Fruit fly (Drosophila melanogaster) whole organism, embryonic: Measurements from ENCODE around the gene beat-Vc.
"Not testable (repeated sequence)": the region's sequence is repeated elsewhere in the genome, so short reads cannot be mapped to it uniquely, and the experiment has no call there.

ENCODE experiments used
- Atf-2 ChIP-seq: fragments of 200-800 bp; sonication (Bioruptor generic); optimal IDR thresholded peaks from 2 replicates; lab custom pipeline; 2016; ENCODE audit warnings: missing biosample characterization, missing genetic modification characterization
- BEAF-32 ChIP-seq: fragments of 200-800 bp; sonication (Bioruptor generic); optimal IDR thresholded peaks from 3 replicates; lab custom pipeline; 2017; ENCODE audit warnings: missing biosample characterization, missing genetic modification characterization, mild to moderate bottlenecking, moderate library complexity, missing genetic modification reagents
- CG11093 ChIP-seq: fragments of 200-800 bp; sonication (Bioruptor generic); IDR thresholded peaks from 3 replicates; pipeline ENCODE4 v1.3.6; 2022; ENCODE audit warnings: missing biosample characterization, missing genetic modification characterization
- CG11247 ChIP-seq: fragments of 200-800 bp; sonication (Bioruptor generic); IDR thresholded peaks from 2 replicates; pipeline ENCODE4 v1.3.6; 2022; ENCODE audit warnings: missing biosample characterization, missing genetic modification characterization
- CG14441 ChIP-seq: fragments of 200-800 bp; sonication (Bioruptor generic); IDR thresholded peaks from 2 replicates; pipeline ENCODE4 v1.3.6; 2022; ENCODE audit warnings: missing biosample characterization, missing genetic modification characterization
- CG14710 ChIP-seq: fragments of 200-800 bp; sonication (Bioruptor generic); optimal IDR thresholded peaks from 3 replicates; lab custom pipeline; 2019; ENCODE audit warnings: missing biosample characterization, mild to moderate bottlenecking, missing genetic modification characterization, moderate library complexity
- CG30020 ChIP-seq: fragments of 200-800 bp; optimal IDR thresholded peaks from 2 replicates; lab custom pipeline; 2019; ENCODE audit warnings: missing biosample characterization, mild to moderate bottlenecking, missing genetic modification characterization, moderate library complexity
- CG33213 ChIP-seq: fragments of 200-800 bp; sonication (Bioruptor generic); optimal IDR thresholded peaks from 3 replicates; lab custom pipeline; 2016; ENCODE audit warnings: missing biosample characterization, missing genetic modification characterization
- CG3847 ChIP-seq: fragments of 200-800 bp; sonication (Bioruptor generic); IDR thresholded peaks from 2 replicates; pipeline ENCODE4 v1.3.6; 2022; ENCODE audit warnings: missing biosample characterization, missing genetic modification characterization
- CG3995 ChIP-seq: fragments of 200-800 bp; sonication (Bioruptor generic); optimal IDR thresholded peaks from 3 replicates; lab custom pipeline; 2016; ENCODE audit warnings: missing biosample characterization, missing genetic modification characterization
- CG4730 ChIP-seq: fragments of 200-800 bp; sonication (Bioruptor generic); IDR thresholded peaks from 2 replicates; pipeline ENCODE4 v1.3.6; 2022; ENCODE audit warnings: missing biosample characterization, missing genetic modification characterization
- CG8359 ChIP-seq: fragments of 200-800 bp; sonication (Bioruptor generic); optimal IDR thresholded peaks from 2 replicates; lab custom pipeline; 2017; ENCODE audit warnings: missing biosample characterization, mild to moderate bottlenecking, missing genetic modification characterization, borderline replicate concordance
- CG9817 ChIP-seq: fragments of 200-800 bp; sonication (Bioruptor generic); optimal IDR thresholded peaks from 2 replicates; lab custom pipeline; 2018; ENCODE audit warnings: missing biosample characterization, mild to moderate bottlenecking, missing genetic modification characterization, moderate library complexity
- CG9932 ChIP-seq: fragments of 200-800 bp; sonication (Bioruptor generic); IDR thresholded peaks from 2 replicates; pipeline ENCODE4 v1.3.6; 2022; ENCODE audit warnings: missing biosample characterization, missing genetic modification characterization
- CoRest ChIP-seq: fragments of 200-800 bp; sonication (Bioruptor generic); optimal IDR thresholded peaks from 3 replicates; lab custom pipeline; 2018; ENCODE audit warnings: missing biosample characterization, mild to moderate bottlenecking, missing genetic modification characterization, moderate library complexity
- Dref ChIP-seq: fragments of 200-800 bp; sonication (Bioruptor generic); IDR thresholded peaks from 2 replicates; pipeline ENCODE4 v1.3.6; 2022; ENCODE audit warnings: missing biosample characterization, missing genetic modification characterization
- E2f2 ChIP-seq: fragments of 200-800 bp; sonication (Bioruptor generic); IDR thresholded peaks from 2 replicates; pipeline ENCODE4 v1.3.6; 2022; ENCODE audit warnings: missing biosample characterization, missing genetic modification characterization
- Gug ChIP-seq: fragments of 200-800 bp; sonication (Bioruptor generic); IDR thresholded peaks from 4 replicates; pipeline ENCODE4 v1.3.6; 2022; ENCODE audit warnings: missing biosample characterization, missing genetic modification characterization
- H2.0 ChIP-seq: fragments of 200-800 bp; sonication (Bioruptor generic); IDR thresholded peaks from 2 replicates; pipeline ENCODE4 v1.3.6; 2022; ENCODE audit warnings: missing biosample characterization, missing genetic modification characterization
- Hr3 ChIP-seq: fragments of 200-800 bp; sonication (Bioruptor generic); optimal IDR thresholded peaks from 3 replicates; lab custom pipeline; 2016; ENCODE audit warnings: missing biosample characterization, missing genetic modification characterization
- Hr78 ChIP-seq, 2 experiments: fragments of 200-800 bp in 1 of 2; fragments of >200 bp in 1 of 2; sonication (Bioruptor generic) in 1 of 2; optimal IDR thresholded peaks; 2 replicates each; lab custom pipeline; 2017 to 2019; ENCODE audit warnings: missing biosample characterization in 2 of 2, missing genetic modification characterization in 2 of 2, mild to moderate bottlenecking in 1 of 2, moderate library complexity in 1 of 2
- Pdp1 ChIP-seq, 2 experiments: fragments of 200-800 bp; sonication (Bioruptor generic); optimal IDR thresholded peaks; 3 replicates each; lab custom pipeline; 2016; ENCODE audit warnings: missing biosample characterization in 2 of 2, missing genetic modification characterization in 2 of 2, mild to moderate bottlenecking in 1 of 2, moderate library complexity in 1 of 2
- Rfx ChIP-seq: fragments of 200-800 bp; sonication (Bioruptor generic); IDR thresholded peaks from 2 replicates; pipeline ENCODE4 v1.3.6; 2022; ENCODE audit warnings: missing biosample characterization, missing genetic modification characterization
- Rx ChIP-seq: fragments of 200-800 bp; sonication (Bioruptor generic); IDR thresholded peaks from 2 replicates; pipeline ENCODE4 v1.3.6; 2022; ENCODE audit warnings: missing biosample characterization, missing genetic modification characterization
- Sry-δ ChIP-seq: fragments of 200-800 bp; sonication (Bioruptor generic); optimal IDR thresholded peaks from 2 replicates; lab custom pipeline; 2016; ENCODE audit warnings: missing biosample characterization, missing genetic modification characterization
- dysf ChIP-seq: fragments of 200-800 bp; sonication (Bioruptor generic); IDR thresholded peaks from 3 replicates; pipeline ENCODE4 v1.3.6; 2022; ENCODE audit warnings: missing biosample characterization, missing genetic modification characterization
- jumu ChIP-seq: fragments of 200-800 bp; sonication (Bioruptor generic); optimal IDR thresholded peaks from 3 replicates; lab custom pipeline; 2016; ENCODE audit warnings: missing biosample characterization, missing genetic modification characterization
- ken ChIP-seq: fragments of 200-800 bp; sonication (Bioruptor generic); IDR thresholded peaks from 3 replicates; pipeline ENCODE4 v1.3.6; 2022; ENCODE audit warnings: missing biosample characterization, missing genetic modification characterization
- knrl ChIP-seq: fragments of 200-800 bp; sonication (Bioruptor generic); IDR thresholded peaks from 3 replicates; pipeline ENCODE4 v1.3.6; 2022; ENCODE audit warnings: missing biosample characterization, missing genetic modification characterization; ENCODE audit not compliant: partially characterized antibody
- lola ChIP-seq, 3 experiments: fragments of >200 bp in 2 of 3; fragments of 200-800 bp in 1 of 3; sonication (Bioruptor generic) in 1 of 3; optimal IDR thresholded peaks; 2 replicates each; lab custom pipeline; 2017 to 2019; ENCODE audit warnings: missing biosample characterization in 3 of 3, missing genetic modification characterization in 3 of 3, mild to moderate bottlenecking in 1 of 3, moderate library complexity in 1 of 3
- phol ChIP-seq: fragments of 200-800 bp; sonication (Bioruptor generic); optimal IDR thresholded peaks from 3 replicates; lab custom pipeline; 2018; ENCODE audit warnings: missing biosample characterization, mild to moderate bottlenecking, missing genetic modification characterization, moderate library complexity
- prd ChIP-seq, 3 experiments: fragments of >200 bp in 2 of 3; fragments of 200-800 bp in 1 of 3; sonication (Bioruptor generic) in 1 of 3; optimal IDR thresholded peaks in 2 of 3; IDR thresholded peaks in 1 of 3; 2 replicates in 2 of 3; 3 replicates in 1 of 3; pipeline versions ENCODE4 v1.3.6 to Lab custom; 2017 to 2022; ENCODE audit warnings: missing biosample characterization in 1 of 3, missing genetic modification characterization in 1 of 3
- pum ChIP-seq: fragments of 200-800 bp; sonication (Bioruptor generic); optimal IDR thresholded peaks from 2 replicates; lab custom pipeline; 2016; ENCODE audit warnings: missing biosample characterization, missing genetic modification characterization
- pzg ChIP-seq: fragments of 200-800 bp; sonication (Bioruptor generic); optimal IDR thresholded peaks from 3 replicates; lab custom pipeline; 2018; ENCODE audit warnings: missing biosample characterization, mild to moderate bottlenecking, missing genetic modification characterization, moderate library complexity
- ranshi ChIP-seq: fragments of 200-800 bp; sonication (Bioruptor generic); IDR thresholded peaks from 2 replicates; pipeline ENCODE4 v1.3.6; 2022; ENCODE audit warnings: missing biosample characterization, missing genetic modification characterization
- row ChIP-seq: fragments of 200-800 bp; sonication (Bioruptor generic); IDR thresholded peaks from 3 replicates; pipeline ENCODE4 v1.3.6; 2022; ENCODE audit warnings: missing biosample characterization, missing genetic modification characterization
- slbo ChIP-seq: fragments of 200-800 bp; sonication (Bioruptor generic); IDR thresholded peaks from 2 replicates; pipeline ENCODE4 v1.3.6; 2022; ENCODE audit warnings: missing biosample characterization, missing genetic modification characterization
- ssp ChIP-seq: fragments of 200-800 bp; sonication (Bioruptor generic); IDR thresholded peaks from 2 replicates; pipeline ENCODE4 v1.3.6; 2022; ENCODE audit warnings: missing biosample characterization, missing genetic modification characterization
- tll ChIP-seq, 2 experiments: fragments of 200-800 bp in 1 of 2; fragments of >200 bp in 1 of 2; sonication (Bioruptor generic) in 1 of 2; optimal IDR thresholded peaks; 2 replicates each; lab custom pipeline; 2017 to 2019; ENCODE audit warnings: missing biosample characterization in 2 of 2, missing genetic modification characterization in 2 of 2, mild to moderate bottlenecking in 1 of 2, moderate library complexity in 1 of 2
- vvl ChIP-seq: fragments of 200-800 bp; sonication (Bioruptor generic); IDR thresholded peaks from 2 replicates; pipeline ENCODE4 v1.3.6; 2022; ENCODE audit warnings: missing biosample characterization, missing genetic modification characterization
- zfh1 ChIP-seq: fragments of 200-800 bp; sonication (Bioruptor generic); IDR thresholded peaks from 3 replicates; pipeline ENCODE4 v1.3.6; 2022; ENCODE audit warnings: missing biosample characterization, missing genetic modification characterization

Gene beat-Vc

DNA sequence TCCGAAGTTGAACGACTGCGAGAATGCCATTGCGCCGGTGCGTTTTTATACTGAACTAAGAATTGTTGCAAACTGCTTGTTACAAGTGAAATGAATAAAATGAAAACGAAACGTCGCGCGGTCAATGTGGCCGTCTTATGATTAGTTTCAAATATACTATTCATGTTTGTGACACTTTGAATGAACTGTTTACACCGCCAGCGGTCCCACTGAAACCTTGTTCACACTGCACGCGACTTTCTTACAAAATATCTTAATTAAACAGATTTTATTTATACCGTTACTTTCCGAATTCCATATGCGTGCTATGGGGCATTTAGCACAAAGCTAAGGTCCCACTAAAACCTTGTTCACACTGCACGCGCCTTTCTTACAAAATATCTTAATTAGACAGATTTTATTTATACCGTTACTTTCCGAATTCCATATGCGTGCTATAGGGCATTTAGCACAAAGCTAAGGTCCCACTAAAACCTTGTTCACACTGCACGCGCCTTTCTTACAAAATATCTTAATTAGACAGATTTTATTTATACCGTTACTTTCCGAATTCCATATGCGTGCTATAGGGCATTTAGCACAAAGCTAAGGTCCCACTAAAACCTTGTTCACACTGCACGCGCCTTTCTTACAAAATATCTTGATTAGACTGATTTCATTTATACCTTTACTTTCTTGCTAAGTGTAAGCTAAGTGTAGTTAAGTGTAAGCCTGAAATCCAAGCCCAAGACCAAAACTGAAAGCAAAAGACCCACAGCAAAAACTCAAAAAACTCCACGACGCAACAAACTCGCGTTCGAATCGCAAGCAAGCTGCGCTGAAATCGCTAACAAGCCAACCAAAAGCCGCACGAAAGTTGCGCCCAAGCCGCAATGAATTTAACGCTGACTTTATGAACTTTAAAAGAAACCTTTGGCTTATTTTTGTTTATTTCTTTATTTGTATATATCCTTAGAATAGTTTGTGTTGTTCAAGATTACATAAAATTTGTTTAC is 70.5 kb downstream of the beat-Vc start, which contains the start of gene PolQ (continued):
- peak; percentile 53; the same call in 1 of the 3 replicates for TF ChIP-seq ken (GFP tag; lab: Robert Waterston, UW)
- TF ChIP-seq CG3847, result peak; percentile 62
- TF ChIP-seq prd (optimal IDR thresholded peaks at IDR 0.05; lab: Kevin White, UChicago), result not testable (repeated sequence)
- peak; percentile 63; the same call in 1 of the 3 replicates for TF ChIP-seq prd (GFP tag; IDR thresholded peaks at IDR 0.05; lab: Robert Waterston, UW)
- TF ChIP-seq CG11247 (GFP tag; lab: Robert Waterston, UW), result peak; percentile 50
- 0 out of 3 replicates have a peak, but pooled peaks have one; percentile 20 for TF ChIP-seq dysf (GFP tag; lab: Robert Waterston, UW)
- peak; percentile 65 for TF ChIP-seq Rfx
- TF ChIP-seq CG14710 (tag; lab: Kevin White, UChicago), result peak; percentile 33
- peak; percentile 31 for TF ChIP-seq BEAF-32 (GFP tag; lab: Kevin White, UChicago)
- peak; percentile 40 for TF ChIP-seq pzg (GFP tag; lab: Kevin White, UChicago)
- peak in 1 of 3 experiments; percentile 90 for TF ChIP-seq lola (GFP tag; optimal IDR thresholded peaks at IDR 0.05; lab: Kevin White, UChicago)
- peak; percentile 10 for TF ChIP-seq phol (tag; lab: Kevin White, UChicago)
- 0 out of 2 replicates have a peak, but pooled peaks have one; percentile 20 for TF ChIP-seq CG4730 (GFP tag; lab: Robert Waterston, UW)
- TF ChIP-seq row (GFP tag; lab: Robert Waterston, UW), result peak; percentile 74
- TF ChIP-seq CG33213 (GFP tag; lab: Kevin White, UChicago), result peak; percentile 43
- peak; percentile 11 for TF ChIP-seq CG9817 (tag; lab: Kevin White, UChicago)
- TF ChIP-seq Sry-δ (GFP tag; lab: Kevin White, UChicago), result peak; percentile 10
- TF ChIP-seq CoRest (tag; lab: Kevin White, UChicago), result peak; percentile 18
- peak; percentile 100 for TF ChIP-seq ssp (GFP tag; lab: Robert Waterston, UW)
- peak; percentile 31; the same call in 1 of the 2 replicates for TF ChIP-seq vvl (GFP tag; lab: Robert Waterston, UW)
- peak; percentile 80 for TF ChIP-seq E2f2 (GFP tag; lab: Robert Waterston, UW)
- peak; percentile 46; the same call in 1 of the 3 replicates for TF ChIP-seq CG11093
- TF ChIP-seq Dref (GFP tag; lab: Robert Waterston, UW), result peak; percentile 33; the same call in 1 of the 2 replicates
- peak; percentile 94 for TF ChIP-seq CG30020 (tag; lab: Kevin White, UChicago)
- peak in 1 of 2 experiments; percentile 86 for TF ChIP-seq tll (GFP tag; optimal IDR thresholded peaks at IDR 0.05; lab: Kevin White, UChicago)
- TF ChIP-seq jumu (GFP tag; lab: Kevin White, UChicago), result peak; percentile 19
- peak; percentile 51 for TF ChIP-seq Rx (GFP tag; lab: Robert Waterston, UW)
- TF ChIP-seq Pdp1 (GFP tag; optimal IDR thresholded peaks at IDR 0.05; lab: Kevin White, UChicago), result peak in 1 of 2 experiments; percentile 42
- TF ChIP-seq H2.0, result 0 out of 2 replicates have a peak, but pooled peaks have one; percentile 14
- TF ChIP-seq knrl, result peak; percentile 33; the same call in 1 of the 3 replicates
- peak; percentile 42 for TF ChIP-seq CG9932 (GFP tag; lab: Robert Waterston, UW)
- peak; percentile 96 for TF ChIP-seq CG8359 (GFP tag; lab: Kevin White, UChicago)
- TF ChIP-seq CG14441 (GFP tag; lab: Robert Waterston, UW), result peak; percentile 30; the same call in 1 of the 2 replicates
- TF ChIP-seq slbo (GFP tag; lab: Robert Waterston, UW), result peak; percentile 66
- peak; percentile 46; the same call in 2 of the 4 replicates for TF ChIP-seq Gug (GFP tag; lab: Robert Waterston, UW)
- peak; percentile 6 for TF ChIP-seq Hr3 (GFP tag; lab: Kevin White, UChicago)
- peak; percentile 48; the same call in 1 of the 3 replicates for TF ChIP-seq zfh1
- peak; percentile 48; the same call in 1 of the 2 replicates for TF ChIP-seq ranshi (GFP tag; lab: Robert Waterston, UW)
- TF ChIP-seq Atf-2, result peak; percentile 9
- TF ChIP-seq CG3995 (GFP tag; lab: Kevin White, UChicago), result peak; percentile 15
- peak in 1 of 2 experiments; percentile 26 for TF ChIP-seq Hr78 (GFP tag; optimal IDR thresholded peaks at IDR 0.05; lab: Kevin White, UChicago)
- TF ChIP-seq pum (GFP tag; lab: Kevin White, UChicago), result peak; percentile 36
